Fruit fly (Drosophila melanogaster) whole organism, embryonic: Measurements from ENCODE around the gene fusl.

Source experiments
- ATbp ChIP-seq: fragments of 200-800 bp; sonication (Bioruptor generic); optimal IDR thresholded peaks from 2 replicates; lab custom pipeline; 2017; ENCODE audit warnings: missing biosample characterization, mild to moderate bottlenecking, missing genetic modification characterization, missing genetic modification reagents
- Adf1 ChIP-seq: fragments of 200-800 bp; sonication (Bioruptor generic); IDR thresholded peaks from 2 replicates; pipeline ENCODE4 v1.3.6; 2022; ENCODE audit warnings: missing biosample characterization, missing genetic modification characterization
- Antp ChIP-seq: fragments of 200-800 bp; sonication (Bioruptor generic); optimal IDR thresholded peaks from 3 replicates; lab custom pipeline; 2016; ENCODE audit warnings: missing biosample characterization, missing genetic modification characterization
- Atf3 ChIP-seq: fragments of 200-800 bp; sonication (Bioruptor generic); optimal IDR thresholded peaks from 3 replicates; lab custom pipeline; 2016; ENCODE audit warnings: missing biosample characterization, missing genetic modification characterization
- Awh ChIP-seq: fragments of 200-800 bp; sonication (Bioruptor generic); IDR thresholded peaks from 2 replicates; pipeline ENCODE4, ENCODE4 v1.3.6; 2022; ENCODE audit warnings: missing biosample characterization, missing genetic modification characterization
- B-H2 ChIP-seq: fragments of 200-800 bp; sonication (Bioruptor generic); optimal IDR thresholded peaks from 2 replicates; lab custom pipeline; 2018; ENCODE audit warnings: missing biosample characterization, mild to moderate bottlenecking, missing genetic modification characterization
- CG10274 ChIP-seq: fragments of 200-800 bp; sonication (Bioruptor generic); optimal IDR thresholded peaks from 3 replicates; lab custom pipeline; 2017; ENCODE audit warnings: missing biosample characterization, mild to moderate bottlenecking, missing genetic modification characterization
- CG11456 ChIP-seq: fragments of 200-800 bp; sonication (Bioruptor generic); IDR thresholded peaks from 3 replicates; pipeline ENCODE4 v1.3.6; 2022; ENCODE audit warnings: missing biosample characterization, missing genetic modification characterization
- CG12071 ChIP-seq: fragments of 200-800 bp; sonication (Bioruptor generic); optimal IDR thresholded peaks from 3 replicates; lab custom pipeline; 2018; ENCODE audit warnings: missing biosample characterization, mild to moderate bottlenecking, missing genetic modification characterization
- CG12219 ChIP-seq: fragments of 200-800 bp; sonication (Bioruptor generic); optimal IDR thresholded peaks from 3 replicates; lab custom pipeline; 2018; ENCODE audit warnings: missing biosample characterization, mild to moderate bottlenecking, missing genetic modification characterization
- CG13775 ChIP-seq: fragments of 200-800 bp; sonication (Bioruptor generic); optimal IDR thresholded peaks from 3 replicates; lab custom pipeline; 2017; ENCODE audit warnings: missing biosample characterization, mild to moderate bottlenecking, missing genetic modification characterization
- CG17912 ChIP-seq: fragments of 200-800 bp; sonication (Bioruptor generic); optimal IDR thresholded peaks from 2 replicates; lab custom pipeline; 2018; ENCODE audit warnings: missing biosample characterization, mild to moderate bottlenecking, missing genetic modification characterization
- CG2199 ChIP-seq: fragments of 200-800 bp; sonication (Bioruptor generic); IDR thresholded peaks from 3 replicates; pipeline ENCODE4 v1.3.6; 2022; ENCODE audit warnings: missing biosample characterization, missing genetic modification characterization
- CG3281 ChIP-seq: fragments of 200-800 bp; sonication (Bioruptor generic); optimal IDR thresholded peaks from 3 replicates; lab custom pipeline; 2017; ENCODE audit warnings: missing biosample characterization, mild to moderate bottlenecking, missing genetic modification characterization
- CG34422 ChIP-seq: fragments of 200-800 bp; sonication (Bioruptor generic); IDR thresholded peaks from 3 replicates; pipeline ENCODE4 v1.3.6; 2022; ENCODE audit warnings: missing biosample characterization, missing genetic modification characterization
- CG3726 ChIP-seq: fragments of 200-800 bp; sonication (Bioruptor generic); IDR thresholded peaks from 3 replicates; pipeline ENCODE4, ENCODE4 v1.3.6; 2022; ENCODE audit warnings: missing biosample characterization, missing genetic modification characterization
- CG3838 ChIP-seq: fragments of 200-800 bp; sonication (Bioruptor generic); optimal IDR thresholded peaks from 3 replicates; lab custom pipeline; 2016; ENCODE audit warnings: missing biosample characterization, missing genetic modification characterization
- CG3847 ChIP-seq: fragments of 200-800 bp; sonication (Bioruptor generic); IDR thresholded peaks from 2 replicates; pipeline ENCODE4 v1.3.6; 2022; ENCODE audit warnings: missing biosample characterization, missing genetic modification characterization
- CG4617 ChIP-seq: fragments of 200-800 bp; sonication (Bioruptor generic); optimal IDR thresholded peaks from 3 replicates; lab custom pipeline; 2016; ENCODE audit warnings: missing biosample characterization, missing genetic modification characterization, borderline replicate concordance
- CG4820 ChIP-seq: fragments of 200-800 bp; sonication (Bioruptor generic); optimal IDR thresholded peaks from 3 replicates; lab custom pipeline; 2016; ENCODE audit warnings: missing biosample characterization, missing genetic modification characterization
- CG5245 ChIP-seq: fragments of 200-800 bp; sonication (Bioruptor generic); optimal IDR thresholded peaks from 3 replicates; lab custom pipeline; 2016; ENCODE audit warnings: missing biosample characterization, missing genetic modification characterization
- CG6689 ChIP-seq: fragments of 200-800 bp; sonication (Bioruptor generic); IDR thresholded peaks from 2 replicates; pipeline ENCODE4 v1.3.6; 2022; ENCODE audit warnings: missing biosample characterization, missing genetic modification characterization
- CG7271 ChIP-seq: fragments of 200-800 bp; sonication (Bioruptor generic); optimal IDR thresholded peaks from 2 replicates; lab custom pipeline; 2018; ENCODE audit warnings: missing biosample characterization, mild to moderate bottlenecking, missing genetic modification characterization, moderate library complexity
- CG8359 ChIP-seq: fragments of 200-800 bp; sonication (Bioruptor generic); optimal IDR thresholded peaks from 2 replicates; lab custom pipeline; 2017; ENCODE audit warnings: missing biosample characterization, mild to moderate bottlenecking, missing genetic modification characterization, borderline replicate concordance
- Dbx ChIP-seq: fragments of 200-800 bp; sonication (Bioruptor generic); IDR thresholded peaks from 3 replicates; pipeline ENCODE4 v1.3.6; 2022; ENCODE audit warnings: missing biosample characterization, missing genetic modification characterization
- Deaf1 ChIP-seq: fragments of 200-800 bp; optimal IDR thresholded peaks from 3 replicates; lab custom pipeline; 2019; ENCODE audit warnings: missing biosample characterization, mild to moderate bottlenecking, missing genetic modification characterization, moderate library complexity
- Fer3 ChIP-seq: fragments of 200-800 bp; sonication (Bioruptor generic); optimal IDR thresholded peaks from 2 replicates; lab custom pipeline; 2018; ENCODE audit warnings: missing biosample characterization, mild to moderate bottlenecking, missing genetic modification characterization, moderate library complexity
- HLHmδ ChIP-seq: fragments of 200-800 bp; sonication (Bioruptor generic); optimal IDR thresholded peaks from 2 replicates; lab custom pipeline; 2018; ENCODE audit warnings: missing biosample characterization, mild to moderate bottlenecking, missing genetic modification characterization, moderate library complexity
- HmgZ ChIP-seq: fragments of 200-800 bp; sonication (Bioruptor generic); optimal IDR thresholded peaks from 2 replicates; lab custom pipeline; 2018; ENCODE audit warnings: missing biosample characterization, mild to moderate bottlenecking, missing genetic modification characterization
- Hr78 ChIP-seq, 2 experiments: fragments of 200-800 bp in 1 of 2; fragments of >200 bp in 1 of 2; sonication (Bioruptor generic) in 1 of 2; optimal IDR thresholded peaks; 2 replicates each; lab custom pipeline; 2017 to 2019; ENCODE audit warnings: missing biosample characterization in 2 of 2, missing genetic modification characterization in 2 of 2, mild to moderate bottlenecking in 1 of 2, moderate library complexity in 1 of 2
- Lhr ChIP-seq: fragments of 200-800 bp; sonication (Bioruptor generic); optimal IDR thresholded peaks from 3 replicates; lab custom pipeline; 2017; ENCODE audit warnings: mild to moderate bottlenecking, missing biosample characterization, missing genetic modification reagents, missing genetic modification characterization
- Neu2 ChIP-seq: fragments of 200-800 bp; sonication (Bioruptor generic); optimal IDR thresholded peaks from 3 replicates; lab custom pipeline; 2016; ENCODE audit warnings: missing biosample characterization, missing genetic modification characterization, borderline replicate concordance
- Nf-YC ChIP-seq: fragments of 200-800 bp; optimal IDR thresholded peaks from 3 replicates; lab custom pipeline; 2019; ENCODE audit warnings: missing biosample characterization, mild to moderate bottlenecking, missing genetic modification characterization, moderate library complexity
- ac ChIP-seq: fragments of 200-800 bp; sonication (Bioruptor generic); optimal IDR thresholded peaks from 3 replicates; lab custom pipeline; 2017; ENCODE audit warnings: missing biosample characterization, mild to moderate bottlenecking, missing genetic modification characterization
- cas ChIP-seq: fragments of 200-800 bp; sonication (Bioruptor generic); IDR thresholded peaks from 2 replicates; pipeline ENCODE4 v1.3.6; 2022; ENCODE audit warnings: missing biosample characterization, missing genetic modification characterization
- chif ChIP-seq, 2 experiments: fragments of 200-800 bp; sonication (Bioruptor generic); optimal IDR thresholded peaks; 3 replicates each; lab custom pipeline; 2016; ENCODE audit warnings: missing biosample characterization in 2 of 2, missing genetic modification characterization in 2 of 2
- danr ChIP-seq: fragments of 200-800 bp; sonication (Bioruptor generic); IDR thresholded peaks from 2 replicates; pipeline ENCODE4 v1.3.6; 2022; ENCODE audit warnings: missing biosample characterization, missing genetic modification characterization
- dmrt99B ChIP-seq: fragments of 200-800 bp; sonication (Bioruptor generic); optimal IDR thresholded peaks from 2 replicates; lab custom pipeline; 2018; ENCODE audit warnings: missing biosample characterization, mild to moderate bottlenecking, missing genetic modification characterization, moderate library complexity
- ems ChIP-seq: fragments of 200-800 bp; sonication (Bioruptor generic); optimal IDR thresholded peaks from 3 replicates; lab custom pipeline; 2016; ENCODE audit warnings: missing biosample characterization, missing genetic modification characterization
- esg ChIP-seq: fragments of 200-800 bp; sonication (Bioruptor generic); conservative IDR thresholded peaks from 2 replicates; pipeline ENCODE4 v1.3.6; 2022; ENCODE audit warnings: missing biosample characterization, missing genetic modification characterization
- fd102C ChIP-seq: fragments of 200-800 bp; sonication (Bioruptor generic); optimal IDR thresholded peaks from 2 replicates; lab custom pipeline; 2018; ENCODE audit warnings: missing biosample characterization, mild to moderate bottlenecking, missing genetic modification characterization, moderate library complexity
- inv ChIP-seq: fragments of 200-800 bp; sonication (Bioruptor generic); IDR thresholded peaks from 2 replicates; pipeline ENCODE4 v1.3.6; 2022; ENCODE audit warnings: missing biosample characterization, missing genetic modification characterization; ENCODE audit not compliant: partially characterized antibody
- kah ChIP-seq: fragments of 200-800 bp; sonication (Bioruptor generic); optimal IDR thresholded peaks from 2 replicates; lab custom pipeline; 2018; ENCODE audit warnings: missing biosample characterization, mild to moderate bottlenecking, missing genetic modification characterization
- luna ChIP-seq: fragments of 200-800 bp; sonication (Bioruptor generic); optimal IDR thresholded peaks from 2 replicates; lab custom pipeline; 2016; ENCODE audit warnings: missing biosample characterization, missing genetic modification characterization
- row ChIP-seq: fragments of 200-800 bp; sonication (Bioruptor generic); IDR thresholded peaks from 3 replicates; pipeline ENCODE4 v1.3.6; 2022; ENCODE audit warnings: missing biosample characterization, missing genetic modification characterization
- sob ChIP-seq: fragments of 200-800 bp; sonication (Bioruptor generic); IDR thresholded peaks from 2 replicates; pipeline ENCODE4 v1.3.6; 2022; ENCODE audit warnings: missing biosample characterization, missing genetic modification characterization
- stc ChIP-seq: fragments of 200-800 bp; sonication (Bioruptor generic); IDR thresholded peaks from 2 replicates; pipeline ENCODE4 v1.3.6; 2022; ENCODE audit warnings: missing biosample characterization, missing genetic modification characterization
- tup ChIP-seq: fragments of 200-800 bp; sonication (Bioruptor generic); optimal IDR thresholded peaks from 2 replicates; lab custom pipeline; 2016; ENCODE audit warnings: missing biosample characterization, mild to moderate bottlenecking, missing genetic modification characterization, moderate library complexity
- vfl ChIP-seq: fragments of 200-800 bp; sonication (Bioruptor generic); optimal IDR thresholded peaks from 2 replicates; lab custom pipeline; 2016; ENCODE audit warnings: missing biosample characterization, missing genetic modification characterization
- wor ChIP-seq: fragments of 200-800 bp; sonication (Bioruptor generic); IDR thresholded peaks from 2 replicates; pipeline ENCODE4 v1.3.6; 2022; ENCODE audit warnings: missing biosample characterization, missing genetic modification characterization

The fusl gene

dm6 chr2L:5297289-5297960 lies 40.4 kb downstream of the fusl start (continued):
- TF ChIP-seq CG7271 (tag; lab: Kevin White, UChicago) (no peak), ATbp (peak; percentile 58), CG8359 (no peak), CG3281 (GFP tag; lab: Kevin White, UChicago) (no peak), kah (GFP tag; lab: Kevin White, UChicago) (no peak), HmgZ (no peak), Nf-YC (tag; lab: Kevin White, UChicago) (no peak), CG4820 (GFP tag; lab: Kevin White, UChicago) (peak; percentile 29), Awh (GFP tag; lab: Robert Waterston, UW) (no peak), inv (no peak), CG34422 (no peak), Lhr (peak; percentile 3), Deaf1 (tag; lab: Kevin White, UChicago) (no peak), CG4617 (GFP tag; lab: Kevin White, UChicago) (no peak), Hr78 (GFP tag; optimal IDR thresholded peaks at IDR 0.05; lab: Kevin White, UChicago) (peak in 1 of 2 experiments; percentile 15), sob (GFP tag; lab: Robert Waterston, UW) (peak; percentile 29; the same call in 1 of the 2 replicates), tup (GFP tag; lab: Kevin White, UChicago) (no peak), vfl (no peak), Adf1 (GFP tag; lab: Robert Waterston, UW) (no peak), Dbx (GFP tag; lab: Robert Waterston, UW) (no peak), CG5245 (GFP tag; lab: Kevin White, UChicago) (no peak), CG13775 (GFP tag; lab: Kevin White, UChicago) (peak; percentile 15), chif (GFP tag; optimal IDR thresholded peaks at IDR 0.05; lab: Kevin White, UChicago) (peak; percentile 19 to 58), CG12071 (GFP tag; lab: Kevin White, UChicago) (no peak), cas (GFP tag; lab: Robert Waterston, UW) (no peak), wor (0 out of 2 replicates have a peak, but pooled peaks have one; percentile 29), Antp (GFP tag; lab: Kevin White, UChicago) (no peak), stc (GFP tag; lab: Robert Waterston, UW) (no peak), CG3726 (GFP tag; lab: Robert Waterston, UW) (no peak), esg (no peak), Neu2 (GFP tag; lab: Kevin White, UChicago) (no peak), luna (no peak), CG17912 (no peak), fd102C (GFP tag; lab: Kevin White, UChicago) (no peak), CG12219 (GFP tag; lab: Kevin White, UChicago) (no peak), HLHmδ (GFP tag; lab: Kevin White, UChicago) (no peak), B-H2 (GFP tag; lab: Kevin White, UChicago) (no peak), ems (GFP tag; lab: Kevin White, UChicago) (no peak), ac (GFP tag; lab: Kevin White, UChicago) (no peak), danr (GFP tag; lab: Robert Waterston, UW) (no peak), CG6689 (GFP tag; lab: Robert Waterston, UW) (no peak; the same call in 1 of the 2 replicates), row (peak; percentile 66), CG11456 (GFP tag; lab: Robert Waterston, UW) (no peak), CG2199 (GFP tag; lab: Robert Waterston, UW) (no peak), Fer3 (tag; lab: Kevin White, UChicago) (no peak), dmrt99B (peak; percentile 57), CG3838 (GFP tag; lab: Kevin White, UChicago) (no peak), Atf3 (GFP tag; lab: Kevin White, UChicago) (peak; percentile 11), CG10274 (GFP tag; lab: Kevin White, UChicago) (no peak), CG3847 (GFP tag; lab: Robert Waterston, UW) (no peak)
